Worm (Caenorhabditis elegans) whole organism, L1 larva: ENCODE measurements around the gene mob-2.

Experiments used
- F16B12.6 ChIP-seq: fragments of 150-350 bp; optimal IDR thresholded peaks from 2 replicates; lab custom pipeline; 2014; ENCODE audit warnings: missing biosample characterization, missing genetic modification characterization
- aly-2 ChIP-seq: fragments of 150-350 bp; optimal IDR thresholded peaks from 2 replicates; lab custom pipeline; 2014; ENCODE audit warnings: missing biosample characterization, missing genetic modification characterization
- blmp-1 ChIP-seq: fragments of 150-350 bp; optimal IDR thresholded peaks from 2 replicates; lab custom pipeline; 2014; ENCODE audit warnings: missing biosample characterization, missing genetic modification characterization
- ceh-82 ChIP-seq, 3 experiments: fragments of 150-350 bp in 1 of 3; sonication (generic microtip) in 2 of 3; optimal IDR thresholded peaks; 2 replicates each; lab custom pipeline; 2014 to 2017; ENCODE audit warnings: missing biosample characterization in 3 of 3, missing genetic modification characterization in 3 of 3
- efl-3 ChIP-seq: fragments of 200-800 bp; sonication (Bioruptor generic); optimal IDR thresholded peaks from 2 replicates; lab custom pipeline; 2018; ENCODE audit warnings: mild to moderate bottlenecking, missing genetic modification characterization, missing compliant biosample characterization
- lsy-2 ChIP-seq, 2 experiments: fragments of 150-350 bp; optimal IDR thresholded peaks; 2 replicates each; lab custom pipeline; 2014; ENCODE audit warnings: missing biosample characterization in 2 of 2, missing genetic modification characterization in 2 of 2
- mdl-1 ChIP-seq, 2 experiments: fragments of 150-350 bp; optimal IDR thresholded peaks; 2 replicates each; lab custom pipeline; 2014 to 2017; ENCODE audit warnings: missing biosample characterization in 2 of 2, missing genetic modification characterization in 2 of 2, inconsistent platforms in 1 of 2
- nhr-85 ChIP-seq: sonication (generic microtip); peaks from one replicate; lab custom pipeline; 2016; ENCODE audit warnings: missing genetic modification characterization, inconsistent platforms, missing compliant biosample characterization
- nhr-90 ChIP-seq: sonication (generic microtip); optimal IDR thresholded peaks from 2 replicates; lab custom pipeline; 2016; ENCODE audit warnings: mild to moderate bottlenecking, missing genetic modification characterization, missing compliant biosample characterization; ENCODE audit not compliant: poor library complexity
- pqm-1 ChIP-seq: sonication (generic microtip); optimal IDR thresholded peaks from 3 replicates; lab custom pipeline; 2017; ENCODE audit warnings: missing biosample characterization, missing genetic modification characterization
- skn-1 ChIP-seq: fragments of 150-350 bp; optimal IDR thresholded peaks from 2 replicates; lab custom pipeline; 2014; ENCODE audit warnings: missing biosample characterization, missing genetic modification characterization
- snpc-4 ChIP-seq: fragments of 150-350 bp; optimal IDR thresholded peaks from 2 replicates; lab custom pipeline; 2014; ENCODE audit warnings: missing biosample characterization, missing genetic modification characterization
- unc-62 ChIP-seq: fragments of 150-350 bp; optimal IDR thresholded peaks from 2 replicates; lab custom pipeline; 2014; ENCODE audit warnings: missing biosample characterization, missing genetic modification reagents, missing genetic modification characterization

DNA sequence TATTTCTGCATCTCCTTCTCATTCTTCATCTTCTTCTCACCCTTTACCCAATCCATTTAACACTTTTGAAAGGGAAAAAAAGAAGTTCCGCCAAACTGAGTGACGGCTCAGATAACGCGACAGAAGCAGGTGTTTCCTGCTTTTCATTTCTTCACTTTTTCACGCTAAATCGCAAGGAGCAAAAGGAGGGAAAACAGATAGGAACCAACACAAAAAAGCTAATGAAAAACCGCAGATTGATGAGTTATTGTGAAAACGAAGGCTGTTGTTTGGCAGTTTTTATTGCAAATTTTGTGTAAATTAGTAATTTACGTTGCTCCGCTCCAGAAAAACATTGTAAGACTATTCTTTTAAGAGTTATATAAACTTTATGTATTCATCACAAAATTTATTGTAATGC is 30.4 kb upstream of the mob-2 start:
- TF ChIP-seq nhr-90 = no peak
- TF ChIP-seq pqm-1 = no peak
- TF ChIP-seq mdl-1 (tag; optimal IDR thresholded peaks at IDR 0.05; lab: Kevin White, UChicago) = no peak
- no peak for TF ChIP-seq skn-1 (tag; lab: Kevin White, UChicago)
- no peak for TF ChIP-seq unc-62
- TF ChIP-seq snpc-4 (tag; lab: Kevin White, UChicago) = no peak
- no peak for TF ChIP-seq nhr-85 (tag; lab: Kevin White, UChicago)
- no peak for TF ChIP-seq efl-3 (GFP tag; lab: Kevin White, UChicago)
- TF ChIP-seq lsy-2 (tag; optimal IDR thresholded peaks at IDR 0.05; lab: Kevin White, UChicago) = no peak
- no peak for TF ChIP-seq blmp-1 (tag; lab: Kevin White, UChicago)
- TF ChIP-seq ceh-82 (tag; optimal IDR thresholded peaks at IDR 0.05; lab: Kevin White, UChicago) = no peak
- no peak for TF ChIP-seq F16B12.6
- TF ChIP-seq aly-2 (tag; lab: Kevin White, UChicago) = no peak
